Worm (Caenorhabditis elegans) whole organism, L2 larva: ENCODE results near the gene Y43F8C.17.

ENCODE experiments used
- lin-13 ChIP-seq: fragments of 150-350 bp; optimal IDR thresholded peaks from 2 replicates; lab custom pipeline; 2014; ENCODE audit warnings: missing biosample characterization, missing genetic modification reagents, missing genetic modification characterization
- lsy-2 ChIP-seq, 2 experiments: fragments of 150-350 bp in 1 of 2; sonication (generic microtip) in 1 of 2; optimal IDR thresholded peaks; 2 replicates each; lab custom pipeline; 2014 to 2017; ENCODE audit warnings: missing biosample characterization in 2 of 2, missing genetic modification characterization in 2 of 2

- TF ChIP-seq lsy-2 (tag; optimal IDR thresholded peaks at IDR 0.05; lab: Kevin White, UChicago) (no peak), lin-13 (GFP tag; lab: Kevin White, UChicago) (peak; percentile 25)
These were observed 6.9 kb downstream of the Y43F8C.17 start for ce11 chrV:19722881-19723280.
